Fruit fly (Drosophila melanogaster): Measurements from ENCODE around the gene CG14563.

Gene CG14563

dm6 chr3L:21880398-21880810, 38.2 kb upstream of the CG14563 start (continued):
- TF ChIP-seq CG7357 (GFP tag; IDR thresholded peaks at IDR 0.05): peak; percentile 93
- peak; percentile 96 for TF ChIP-seq CG11695 (GFP tag; IDR thresholded peaks at IDR 0.05)
- peak; percentile 87 for TF ChIP-seq CG6654 (GFP tag; optimal IDR thresholded peaks at IDR 0.05)
- TF ChIP-seq Lim3 (GFP tag; IDR thresholded peaks at IDR 0.05): peak; percentile 95
- TF ChIP-seq dmrt99B (tag; optimal IDR thresholded peaks at IDR 0.05): peak; percentile 96
- peak; percentile 96 for TF ChIP-seq CG18764 (GFP tag; optimal IDR thresholded peaks at IDR 0.05)
- peak; percentile 98 for TF ChIP-seq H2.0 (GFP tag; IDR thresholded peaks at IDR 0.05)
- peak; percentile 95 for TF ChIP-seq Hmr (GFP tag; optimal IDR thresholded peaks at IDR 0.05)
- peak; percentile 98 for TF ChIP-seq CG16815 (GFP tag; optimal IDR thresholded peaks at IDR 0.05)
- TF ChIP-seq CG16779 (GFP tag; IDR thresholded peaks at IDR 0.05): peak; percentile 94
- TF ChIP-seq MBD-R2 (GFP tag; IDR thresholded peaks at IDR 0.05): peak; percentile 92
- peak; percentile 85 for TF ChIP-seq GATAe (GFP tag; conservative IDR thresholded peaks at IDR 0.05)
- peak; percentile 99 for TF ChIP-seq Atf-2 (GFP tag; optimal IDR thresholded peaks at IDR 0.05)
- TF ChIP-seq jumu (GFP tag; optimal IDR thresholded peaks at IDR 0.05): peak; percentile 99
- peak; percentile 96 for TF ChIP-seq CG9727 (GFP tag; optimal IDR thresholded peaks at IDR 0.05)
- TF ChIP-seq CG13123 (GFP tag; optimal IDR thresholded peaks at IDR 0.05): peak; percentile 96
- peak; percentile 94 for TF ChIP-seq CG1792 (GFP tag; optimal IDR thresholded peaks at IDR 0.05)
- peak; percentile 96 for TF ChIP-seq disco-r (GFP tag; optimal IDR thresholded peaks at IDR 0.05)
- TF ChIP-seq nerfin-2 (GFP tag; IDR thresholded peaks at IDR 0.05; ENCODE audit: partially characterized antibody): 0 out of 2 replicates have a peak, but pooled peaks have one; percentile 40
- TF ChIP-seq seq (GFP tag; IDR thresholded peaks at IDR 0.05): peak; percentile 98
- peak; percentile 82 for TF ChIP-seq run (tag; optimal IDR thresholded peaks at IDR 0.05)
- peak; percentile 96 to 98 for TF ChIP-seq Pdp1 (GFP tag; optimal IDR thresholded peaks at IDR 0.05)
- peak; percentile 85 for TF ChIP-seq wek (GFP tag; optimal IDR thresholded peaks at IDR 0.05)
- TF ChIP-seq CG12104 (GFP tag; optimal IDR thresholded peaks at IDR 0.05): peak; percentile 88
- TF ChIP-seq vnd (GFP tag; IDR thresholded peaks at IDR 0.05; ENCODE audit: partially characterized antibody): no peak
- TF ChIP-seq CG14965 (GFP tag; optimal IDR thresholded peaks at IDR 0.05; ENCODE audit: borderline replicate concordance): peak; percentile 79
- TF ChIP-seq Dp (GFP tag; optimal IDR thresholded peaks at IDR 0.05): peak; percentile 25
- peak; percentile 45; the same call in 1 of the 2 replicates for TF ChIP-seq Scr (GFP tag; IDR thresholded peaks at IDR 0.05; ENCODE audit: partially characterized antibody)
- peak; percentile 73 for TF ChIP-seq CG34376 (GFP tag; optimal IDR thresholded peaks at IDR 0.05)
- peak; percentile 93 for TF ChIP-seq nerfin-1 (tag; optimal IDR thresholded peaks at IDR 0.05)
- TF ChIP-seq Nf-YC (tag; optimal IDR thresholded peaks at IDR 0.05): peak; percentile 61
- peak; percentile 84 for TF ChIP-seq CG31388 (GFP tag; optimal IDR thresholded peaks at IDR 0.05)
- peak; percentile 81 for TF ChIP-seq MTF-1 (GFP tag; optimal IDR thresholded peaks at IDR 0.05; ENCODE audit: borderline replicate concordance)
- TF ChIP-seq CG5180 (GFP tag; optimal IDR thresholded peaks at IDR 0.05): peak; percentile 74
- TF ChIP-seq tgo (GFP tag; IDR thresholded peaks at IDR 0.05): peak; percentile 98
- no peak for TF ChIP-seq Doc3 (GFP tag; IDR thresholded peaks at IDR 0.05; ENCODE audit: partially characterized antibody)
- peak; percentile 91 for TF ChIP-seq CG10267 (tag; optimal IDR thresholded peaks at IDR 0.05)
- TF ChIP-seq abd-A (tag; optimal IDR thresholded peaks at IDR 0.05): peak; percentile 93
- peak; percentile 97 for TF ChIP-seq fd96Cb (tag; optimal IDR thresholded peaks at IDR 0.05)
- TF ChIP-seq E2f1 (GFP tag; IDR thresholded peaks at IDR 0.05): peak; percentile 98
- TF ChIP-seq Trl (optimal IDR thresholded peaks at IDR 0.05): peak; percentile 95 to 97
- TF ChIP-seq Trl (GFP tag; optimal IDR thresholded peaks at IDR 0.05): peak; percentile 98
- TF ChIP-seq Hand (GFP tag; optimal IDR thresholded peaks at IDR 0.05): peak; percentile 89
- TF ChIP-seq CG10209 (GFP tag; optimal IDR thresholded peaks at IDR 0.05): peak; percentile 97
- peak; percentile 92 for TF ChIP-seq Asciz (GFP tag; optimal IDR thresholded peaks at IDR 0.05)
- peak; percentile 97 for TF ChIP-seq dmrt11E (tag; optimal IDR thresholded peaks at IDR 0.05)
- TF ChIP-seq CG13296 (GFP tag; optimal IDR thresholded peaks at IDR 0.05): peak; percentile 83
- peak; percentile 98 for TF ChIP-seq psq (GFP tag; optimal IDR thresholded peaks at IDR 0.05)
- TF ChIP-seq CG10274 (GFP tag; optimal IDR thresholded peaks at IDR 0.05): peak; percentile 84
- peak; percentile 89 for TF ChIP-seq CG4360 (GFP tag; IDR thresholded peaks at IDR 0.05)

Data from whole organism, embryonic.